Fruit fly (Drosophila melanogaster): ENCODE results near the gene eIF3a.
A peak's percentile ranks its signal among the peaks of the same experiment; 100 is the strongest.

eIF3a gene

dm6 chr3R:4402884-4403705 lies 30.6 kb downstream of the eIF3a start, which contains the start of gene lost (continued):
- no peak for TF ChIP-seq NC2α (GFP tag; optimal IDR thresholded peaks at IDR 0.05)
- TF ChIP-seq CG13123 (GFP tag; optimal IDR thresholded peaks at IDR 0.05): no peak
- TF ChIP-seq CHES-1-like (GFP tag; optimal IDR thresholded peaks at IDR 0.05): peak; percentile 47
- peak; percentile 94 for TF ChIP-seq Dref (GFP tag; IDR thresholded peaks at IDR 0.05)
- peak; percentile 34; the same call in 1 of the 2 replicates for TF ChIP-seq CG31441 (GFP tag; IDR thresholded peaks at IDR 0.05)
- TF ChIP-seq CG11247 (GFP tag; IDR thresholded peaks at IDR 0.05): no peak
- TF ChIP-seq tgo (GFP tag; IDR thresholded peaks at IDR 0.05): no peak
- peak; percentile 27; the same call in 1 of the 2 replicates for TF ChIP-seq CG3847 (GFP tag; IDR thresholded peaks at IDR 0.05)
- TF ChIP-seq nerfin-2 (GFP tag; IDR thresholded peaks at IDR 0.05; ENCODE audit: partially characterized antibody): peak; percentile 97
- no peak for TF ChIP-seq schlank (tag; optimal IDR thresholded peaks at IDR 0.05)
- TF ChIP-seq pfk (GFP tag; optimal IDR thresholded peaks at IDR 0.05): peak; percentile 19
- peak; percentile 28 for TF ChIP-seq CG7271 (tag; optimal IDR thresholded peaks at IDR 0.05)
- TF ChIP-seq rib (GFP tag; IDR thresholded peaks at IDR 0.05): peak; percentile 10; the same call in 1 of the 2 replicates
- peak; percentile 27 for TF ChIP-seq CG10979 (tag; optimal IDR thresholded peaks at IDR 0.05)
- peak; percentile 34 for TF ChIP-seq Dek (tag; optimal IDR thresholded peaks at IDR 0.05)
- TF ChIP-seq fd3F (GFP tag; optimal IDR thresholded peaks at IDR 0.05): peak; percentile 54
- TF ChIP-seq CG13775 (GFP tag; optimal IDR thresholded peaks at IDR 0.05): peak; percentile 32
- no peak for TF ChIP-seq grn (GFP tag; optimal IDR thresholded peaks at IDR 0.05)
- TF ChIP-seq unc-4 (GFP tag; IDR thresholded peaks at IDR 0.05; ENCODE audit: partially characterized antibody): peak; percentile 97
- 0 out of 2 replicates have a peak, but pooled peaks have one; percentile 8 for TF ChIP-seq CG14441 (GFP tag; IDR thresholded peaks at IDR 0.05)
- peak; percentile 38 for TF ChIP-seq CG17385 (GFP tag; optimal IDR thresholded peaks at IDR 0.05)
- no peak for TF ChIP-seq crc (GFP tag; optimal IDR thresholded peaks at IDR 0.05)
- peak; percentile 64 for TF ChIP-seq CG17829 (tag; optimal IDR thresholded peaks at IDR 0.05)
- peak; percentile 97 for TF ChIP-seq BEAF-32 (GFP tag; optimal IDR thresholded peaks at IDR 0.05)
- TF ChIP-seq pb (GFP tag; optimal IDR thresholded peaks at IDR 0.05): peak; percentile 3
- peak; percentile 34 for TF ChIP-seq Vsx1 (GFP tag; optimal IDR thresholded peaks at IDR 0.05)
- peak; percentile 72 for TF ChIP-seq Hmr (GFP tag; optimal IDR thresholded peaks at IDR 0.05)
- TF ChIP-seq CG9437 (GFP tag; optimal IDR thresholded peaks at IDR 0.05): peak; percentile 98
- TF ChIP-seq ci (GFP tag; IDR thresholded peaks at IDR 0.05): peak; percentile 51; the same call in 1 of the 3 replicates
- TF ChIP-seq Hmx (GFP tag; optimal IDR thresholded peaks at IDR 0.05): no peak
- TF ChIP-seq CG1233 (GFP tag; optimal IDR thresholded peaks at IDR 0.05): peak; percentile 26
- TF ChIP-seq CG8388 (GFP tag; optimal IDR thresholded peaks at IDR 0.05): no peak
- peak; percentile 34 for TF ChIP-seq Nf-YC (tag; optimal IDR thresholded peaks at IDR 0.05)
- TF ChIP-seq CG2199 (GFP tag; IDR thresholded peaks at IDR 0.05): peak; percentile 73; the same call in 1 of the 3 replicates
- peak; percentile 15 for TF ChIP-seq gsb-n (tag; optimal IDR thresholded peaks at IDR 0.05)
- 0 out of 2 replicates have a peak, but pooled peaks have one; percentile 24 for TF ChIP-seq CG11085 (GFP tag; IDR thresholded peaks at IDR 0.05)
- no peak for TF ChIP-seq seq (GFP tag; IDR thresholded peaks at IDR 0.05)
- TF ChIP-seq oc (tag; optimal IDR thresholded peaks at IDR 0.05): peak; percentile 2
- TF ChIP-seq CG6791 (GFP tag; IDR thresholded peaks at IDR 0.05; ENCODE audit: partially characterized antibody): peak; percentile 100
- TF ChIP-seq YL-1 (GFP tag; optimal IDR thresholded peaks at IDR 0.05): peak; percentile 50
- TF ChIP-seq Atf3 (GFP tag; optimal IDR thresholded peaks at IDR 0.05): no peak
- TF ChIP-seq CG13296 (GFP tag; optimal IDR thresholded peaks at IDR 0.05): peak; percentile 39
- TF ChIP-seq B-H2 (GFP tag; optimal IDR thresholded peaks at IDR 0.05): peak; percentile 61
- peak; percentile 99 for TF ChIP-seq vnd (GFP tag; IDR thresholded peaks at IDR 0.05; ENCODE audit: partially characterized antibody)
- TF ChIP-seq bcd (GFP tag; optimal IDR thresholded peaks at IDR 0.05): peak; percentile 41
- peak; percentile 99 for TF ChIP-seq amos (GFP tag; IDR thresholded peaks at IDR 0.05; ENCODE audit: partially characterized antibody)
- TF ChIP-seq Rx (GFP tag; IDR thresholded peaks at IDR 0.05): peak; percentile 28; the same call in 1 of the 2 replicates
- no peak for TF ChIP-seq Sin3A (optimal IDR thresholded peaks at IDR 0.05)

Data from whole organism, embryonic.